Fruit fly (Drosophila melanogaster): ENCODE measurements around the gene Cbp80.

Cbp80 gene

dm6 chrX:4678913-4679812 lies 29.3 kb downstream of the Cbp80 start, which contains the start of gene fzr (continued):
- TF ChIP-seq seq (GFP tag; IDR thresholded peaks at IDR 0.05) (no peak), pnt (GFP tag; optimal IDR thresholded peaks at IDR 0.05) (no peak), NFAT (GFP tag; IDR thresholded peaks at IDR 0.05) (no peak), Drgx (GFP tag; IDR thresholded peaks at IDR 0.05) (peak; percentile 30; the same call in 1 of the 2 replicates), Ada2b (GFP tag; IDR thresholded peaks at IDR 0.05) (no peak), Doc3 (GFP tag; IDR thresholded peaks at IDR 0.05; ENCODE audit: partially characterized antibody) (no peak), ab (GFP tag; optimal IDR thresholded peaks at IDR 0.05) (no peak), Vsx1 (GFP tag; optimal IDR thresholded peaks at IDR 0.05) (no peak), Jarid2 (GFP tag; optimal IDR thresholded peaks at IDR 0.05) (peak; percentile 73), Gug (GFP tag; IDR thresholded peaks at IDR 0.05) (no peak), CG31224 (GFP tag; IDR thresholded peaks at IDR 0.05) (no peak), Dref (GFP tag; IDR thresholded peaks at IDR 0.05) (no peak), otp (GFP tag; IDR thresholded peaks at IDR 0.05) (no peak), CG1832 (GFP tag; optimal IDR thresholded peaks at IDR 0.05) (peak; percentile 69), Taf1 (GFP tag; IDR thresholded peaks at IDR 0.05) (no peak), CG12942 (GFP tag; optimal IDR thresholded peaks at IDR 0.05) (no peak), C15 (GFP tag; IDR thresholded peaks at IDR 0.05) (no peak), twi (tag; optimal IDR thresholded peaks at IDR 0.05) (no peak), CG12744 (GFP tag; optimal IDR thresholded peaks at IDR 0.05) (no peak), CG12071 (GFP tag; optimal IDR thresholded peaks at IDR 0.05) (no peak), CG11723 (GFP tag; optimal IDR thresholded peaks at IDR 0.05) (no peak), CG12659 (GFP tag; optimal IDR thresholded peaks at IDR 0.05) (no peak), CG11398 (GFP tag; optimal IDR thresholded peaks at IDR 0.05) (no peak), CG6854 (GFP tag; optimal IDR thresholded peaks at IDR 0.05) (no peak), jigr1 (GFP tag; IDR thresholded peaks at IDR 0.05) (no peak), CG32767 (GFP tag; IDR thresholded peaks at IDR 0.05) (no peak), CG18011 (GFP tag; optimal IDR thresholded peaks at IDR 0.05) (no peak), CG6689 (GFP tag; IDR thresholded peaks at IDR 0.05) (no peak), TFAM (GFP tag; optimal IDR thresholded peaks at IDR 0.05) (no peak), BEAF-32 (GFP tag; optimal IDR thresholded peaks at IDR 0.05) (peak; percentile 32), kay (GFP tag; optimal IDR thresholded peaks at IDR 0.05) (no peak), Atf6 (GFP tag; IDR thresholded peaks at IDR 0.05) (no peak), Opbp (GFP tag; IDR thresholded peaks at IDR 0.05; ENCODE audit: partially characterized antibody) (no peak), tap (tag; optimal IDR thresholded peaks at IDR 0.05) (no peak), fu2 (GFP tag; optimal IDR thresholded peaks at IDR 0.05) (no peak), vnd (GFP tag; IDR thresholded peaks at IDR 0.05; ENCODE audit: partially characterized antibody) (no peak), pfk (GFP tag; optimal IDR thresholded peaks at IDR 0.05) (no peak), CG2202 (tag; optimal IDR thresholded peaks at IDR 0.05) (no peak), trh (GFP tag; optimal IDR thresholded peaks at IDR 0.05) (no peak), pros (GFP tag; optimal IDR thresholded peaks at IDR 0.05) (peak; percentile 49), cg (GFP tag; optimal IDR thresholded peaks at IDR 0.05) (peak; percentile 48), Deaf1 (tag; optimal IDR thresholded peaks at IDR 0.05) (no peak), dmrt11E (tag; optimal IDR thresholded peaks at IDR 0.05) (no peak), trem (tag; optimal IDR thresholded peaks at IDR 0.05) (peak; percentile 29), peb (GFP tag; IDR thresholded peaks at IDR 0.05) (no peak), Dp (GFP tag; optimal IDR thresholded peaks at IDR 0.05) (peak; percentile 15)
